Fruit fly (Drosophila melanogaster) whole organism, embryonic: Measurements from ENCODE around the gene Alg2.

Experiments
- CG10431 ChIP-seq: fragments of 200-800 bp; sonication (Bioruptor generic); optimal IDR thresholded peaks from 3 replicates; lab custom pipeline; 2018; ENCODE audit warnings: missing biosample characterization, mild to moderate bottlenecking, missing genetic modification characterization
- CG14667 ChIP-seq: fragments of 200-800 bp; sonication (Bioruptor generic); IDR thresholded peaks from 2 replicates; pipeline ENCODE4 v1.3.6; 2022; ENCODE audit warnings: missing biosample characterization, missing genetic modification characterization
- CG1529 ChIP-seq: fragments of 200-800 bp; sonication (Bioruptor generic); optimal IDR thresholded peaks from 3 replicates; lab custom pipeline; 2018; ENCODE audit warnings: missing biosample characterization, missing genetic modification characterization
- CG16863 ChIP-seq: fragments of 200-800 bp; sonication (Bioruptor generic); optimal IDR thresholded peaks from 3 replicates; lab custom pipeline; 2016; ENCODE audit warnings: missing biosample characterization, missing genetic modification characterization
- CG1792 ChIP-seq: fragments of 200-800 bp; sonication (Bioruptor generic); optimal IDR thresholded peaks from 2 replicates; lab custom pipeline; 2016; ENCODE audit warnings: missing biosample characterization, missing genetic modification characterization
- CG18262 ChIP-seq: fragments of 200-800 bp; optimal IDR thresholded peaks from 3 replicates; lab custom pipeline; 2019; ENCODE audit warnings: missing biosample characterization, mild to moderate bottlenecking, missing genetic modification characterization, moderate library complexity
- CG2120 ChIP-seq: fragments of 200-800 bp; sonication (Bioruptor generic); optimal IDR thresholded peaks from 3 replicates; lab custom pipeline; 2016; ENCODE audit warnings: missing biosample characterization, missing genetic modification characterization
- CG2678 ChIP-seq: fragments of 200-800 bp; sonication (Bioruptor generic); optimal IDR thresholded peaks from 3 replicates; lab custom pipeline; 2019; ENCODE audit warnings: missing biosample characterization, mild to moderate bottlenecking, missing genetic modification characterization, moderate library complexity
- CG2889 ChIP-seq: fragments of 200-800 bp; sonication (Bioruptor generic); IDR thresholded peaks from 3 replicates; pipeline ENCODE4 v1.3.6; 2022; ENCODE audit warnings: missing biosample characterization, missing genetic modification characterization
- CG32532 ChIP-seq: fragments of 200-800 bp; sonication (Bioruptor generic); IDR thresholded peaks from 2 replicates; pipeline ENCODE4 v1.3.6; 2022; ENCODE audit warnings: missing biosample characterization, missing genetic modification characterization
- CG5953 ChIP-seq: fragments of 200-800 bp; sonication (Bioruptor generic); IDR thresholded peaks from 2 replicates; pipeline ENCODE4 v1.3.6; 2022; ENCODE audit warnings: missing biosample characterization, missing genetic modification characterization
- CG6254 ChIP-seq: fragments of 200-800 bp; sonication (Bioruptor generic); optimal IDR thresholded peaks from 3 replicates; lab custom pipeline; 2017; ENCODE audit warnings: mild to moderate bottlenecking, missing biosample characterization, missing genetic modification reagents, missing genetic modification characterization
- CG8359 ChIP-seq: fragments of 200-800 bp; sonication (Bioruptor generic); optimal IDR thresholded peaks from 2 replicates; lab custom pipeline; 2017; ENCODE audit warnings: missing biosample characterization, mild to moderate bottlenecking, missing genetic modification characterization, borderline replicate concordance
- CG8924 ChIP-seq: fragments of 200-800 bp; optimal IDR thresholded peaks from 3 replicates; lab custom pipeline; 2019; ENCODE audit warnings: missing biosample characterization, mild to moderate bottlenecking, missing genetic modification characterization, moderate library complexity
- CG9215 ChIP-seq: fragments of 200-800 bp; sonication (Bioruptor generic); IDR thresholded peaks from 2 replicates; pipeline ENCODE4 v1.3.6; 2022; ENCODE audit warnings: missing biosample characterization, missing genetic modification characterization
- Dad ChIP-seq: fragments of 200-800 bp; sonication (Bioruptor generic); optimal IDR thresholded peaks from 3 replicates; lab custom pipeline; 2016; ENCODE audit warnings: missing biosample characterization, missing genetic modification characterization
- Doc3 ChIP-seq: fragments of 200-800 bp; sonication (Bioruptor generic); IDR thresholded peaks from 3 replicates; pipeline ENCODE4 v1.3.6; 2022; ENCODE audit warnings: missing biosample characterization, missing genetic modification characterization; ENCODE audit not compliant: partially characterized antibody
- E2f1 ChIP-seq: fragments of 200-800 bp; sonication (Bioruptor generic); IDR thresholded peaks from 2 replicates; pipeline ENCODE4 v1.3.6; 2022; ENCODE audit warnings: missing biosample characterization, missing genetic modification characterization
- Ets65A ChIP-seq: fragments of 200-800 bp; sonication (Bioruptor generic); peaks from one replicate; lab custom pipeline; 2016; ENCODE audit warnings: missing biosample characterization, missing genetic modification characterization
- HLHmδ ChIP-seq: fragments of 200-800 bp; sonication (Bioruptor generic); optimal IDR thresholded peaks from 2 replicates; lab custom pipeline; 2018; ENCODE audit warnings: missing biosample characterization, mild to moderate bottlenecking, missing genetic modification characterization, moderate library complexity
- Jarid2 ChIP-seq: fragments of 200-800 bp; sonication (Bioruptor generic); optimal IDR thresholded peaks from 3 replicates; lab custom pipeline; 2017; ENCODE audit warnings: mild to moderate bottlenecking, missing biosample characterization, missing genetic modification reagents, missing genetic modification characterization
- Max ChIP-seq: fragments of 200-800 bp; sonication (Bioruptor generic); optimal IDR thresholded peaks from 2 replicates; lab custom pipeline; 2016; ENCODE audit warnings: missing biosample characterization, mild to moderate bottlenecking, missing genetic modification characterization
- Neu2 ChIP-seq: fragments of 200-800 bp; sonication (Bioruptor generic); optimal IDR thresholded peaks from 3 replicates; lab custom pipeline; 2016; ENCODE audit warnings: missing biosample characterization, missing genetic modification characterization, borderline replicate concordance
- Ravus ChIP-seq: fragments of 200-800 bp; sonication (Bioruptor generic); IDR thresholded peaks from 2 replicates; pipeline ENCODE4 v1.3.6; 2022; ENCODE audit warnings: missing biosample characterization, missing genetic modification characterization
- Rfx ChIP-seq: fragments of 200-800 bp; sonication (Bioruptor generic); IDR thresholded peaks from 2 replicates; pipeline ENCODE4 v1.3.6; 2022; ENCODE audit warnings: missing biosample characterization, missing genetic modification characterization
- Stat92E ChIP-seq, 3 experiments: fragments of >200 bp in 2 of 3; fragments of 200-800 bp in 1 of 3; sonication (Bioruptor generic) in 1 of 3; optimal IDR thresholded peaks; 2 replicates each; lab custom pipeline; 2017 to 2019; ENCODE audit warnings: missing biosample characterization in 3 of 3, missing genetic modification characterization in 3 of 3, mild to moderate bottlenecking in 1 of 3, moderate library complexity in 1 of 3
- bigmax ChIP-seq: fragments of 200-800 bp; sonication (Bioruptor generic); optimal IDR thresholded peaks from 2 replicates; lab custom pipeline; 2018; ENCODE audit warnings: missing biosample characterization, mild to moderate bottlenecking, missing genetic modification characterization
- crc ChIP-seq: fragments of 200-800 bp; sonication (Bioruptor generic); optimal IDR thresholded peaks from 2 replicates; lab custom pipeline; 2016; ENCODE audit warnings: missing biosample characterization, missing genetic modification characterization
- ems ChIP-seq: fragments of 200-800 bp; sonication (Bioruptor generic); optimal IDR thresholded peaks from 3 replicates; lab custom pipeline; 2016; ENCODE audit warnings: missing biosample characterization, missing genetic modification characterization
- eve ChIP-seq, 2 experiments: fragments of >200 bp; optimal IDR thresholded peaks; 2 replicates each; lab custom pipeline; 2017; ENCODE audit warnings: missing biosample characterization in 2 of 2, missing genetic modification characterization in 2 of 2
- fru ChIP-seq: fragments of >200 bp; optimal IDR thresholded peaks from 2 replicates; lab custom pipeline; 2017
- fu2 ChIP-seq: fragments of 200-800 bp; sonication (Bioruptor generic); optimal IDR thresholded peaks from 2 replicates; lab custom pipeline; 2016; ENCODE audit warnings: missing biosample characterization, missing genetic modification characterization
- gce ChIP-seq: fragments of 200-800 bp; sonication (Bioruptor generic); IDR thresholded peaks from 3 replicates; pipeline ENCODE4 v1.3.6; 2022; ENCODE audit warnings: missing biosample characterization, missing genetic modification characterization
- grau ChIP-seq: fragments of 200-800 bp; optimal IDR thresholded peaks from 3 replicates; lab custom pipeline; 2019; ENCODE audit warnings: missing biosample characterization, mild to moderate bottlenecking, missing genetic modification characterization, moderate library complexity
- gsb ChIP-seq: fragments of 200-800 bp; sonication (Bioruptor generic); IDR thresholded peaks from 2 replicates; pipeline ENCODE4 v1.3.6; 2022; ENCODE audit warnings: missing biosample characterization, missing genetic modification characterization
- kay ChIP-seq: fragments of 200-800 bp; sonication (Bioruptor generic); optimal IDR thresholded peaks from 2 replicates; lab custom pipeline; 2016; ENCODE audit warnings: missing biosample characterization, missing genetic modification characterization
- maf-S ChIP-seq: fragments of 200-800 bp; sonication (Bioruptor generic); optimal IDR thresholded peaks from 2 replicates; lab custom pipeline; 2016; ENCODE audit warnings: missing biosample characterization, missing genetic modification characterization
- mirr ChIP-seq: fragments of 200-800 bp; sonication (Bioruptor generic); optimal IDR thresholded peaks from 3 replicates; lab custom pipeline; 2018; ENCODE audit warnings: missing biosample characterization, mild to moderate bottlenecking, missing genetic modification characterization
- nau ChIP-seq: fragments of 200-800 bp; sonication (Bioruptor generic); optimal IDR thresholded peaks from 3 replicates; lab custom pipeline; 2017; ENCODE audit warnings: missing biosample characterization, mild to moderate bottlenecking, missing genetic modification characterization, missing genetic modification reagents
- otp ChIP-seq: fragments of 200-800 bp; sonication (Bioruptor generic); IDR thresholded peaks from 3 replicates; pipeline ENCODE4, ENCODE4 v1.3.6; 2022; ENCODE audit warnings: missing biosample characterization, missing genetic modification characterization
- prd ChIP-seq, 3 experiments: fragments of >200 bp in 2 of 3; fragments of 200-800 bp in 1 of 3; sonication (Bioruptor generic) in 1 of 3; optimal IDR thresholded peaks in 2 of 3; IDR thresholded peaks in 1 of 3; 2 replicates in 2 of 3; 3 replicates in 1 of 3; pipeline versions ENCODE4 v1.3.6 to Lab custom; 2017 to 2022; ENCODE audit warnings: missing biosample characterization in 1 of 3, missing genetic modification characterization in 1 of 3
- psq ChIP-seq: fragments of 200-800 bp; sonication (Bioruptor generic); optimal IDR thresholded peaks from 2 replicates; lab custom pipeline; 2017; ENCODE audit warnings: missing biosample characterization, missing genetic modification characterization
- salm ChIP-seq: fragments of 200-800 bp; sonication (Bioruptor generic); optimal IDR thresholded peaks from 2 replicates; lab custom pipeline; 2018; ENCODE audit warnings: missing biosample characterization, mild to moderate bottlenecking, missing genetic modification characterization
- schlank ChIP-seq: fragments of 200-800 bp; sonication (Bioruptor generic); optimal IDR thresholded peaks from 2 replicates; lab custom pipeline; 2018; ENCODE audit warnings: missing biosample characterization, mild to moderate bottlenecking, missing genetic modification characterization
- slbo ChIP-seq: fragments of 200-800 bp; sonication (Bioruptor generic); IDR thresholded peaks from 2 replicates; pipeline ENCODE4 v1.3.6; 2022; ENCODE audit warnings: missing biosample characterization, missing genetic modification characterization
- sqz ChIP-seq: fragments of 200-800 bp; sonication (Bioruptor generic); optimal IDR thresholded peaks from 3 replicates; lab custom pipeline; 2018; ENCODE audit warnings: missing biosample characterization, mild to moderate bottlenecking, missing genetic modification characterization
- stc ChIP-seq: fragments of 200-800 bp; sonication (Bioruptor generic); IDR thresholded peaks from 2 replicates; pipeline ENCODE4 v1.3.6; 2022; ENCODE audit warnings: missing biosample characterization, missing genetic modification characterization
- tna ChIP-seq: fragments of 200-800 bp; sonication (Bioruptor generic); IDR thresholded peaks from 2 replicates; pipeline ENCODE4 v1.3.6; 2022; ENCODE audit warnings: missing biosample characterization, missing genetic modification characterization; ENCODE audit not compliant: partially characterized antibody
- toy ChIP-seq: fragments of 200-800 bp; sonication (Bioruptor generic); IDR thresholded peaks from 2 replicates; pipeline ENCODE4 v1.3.6; 2022; ENCODE audit warnings: missing biosample characterization, missing genetic modification characterization
- trh ChIP-seq: fragments of 200-800 bp; sonication (Bioruptor generic); optimal IDR thresholded peaks from 2 replicates; lab custom pipeline; 2016; ENCODE audit warnings: missing biosample characterization, missing genetic modification characterization

Gene Alg2

dm6 chr3L:3105531-3105930 is 38.1 kb upstream of the Alg2 start:
- TF ChIP-seq trh (GFP tag; lab: Kevin White, UChicago) (no peak), CG2889 (no peak), CG10431 (GFP tag; lab: Kevin White, UChicago) (no peak), ems (GFP tag; lab: Kevin White, UChicago) (no peak), Ets65A (GFP tag; lab: Kevin White, UChicago) (peak; percentile 51)
- TF ChIP-seq, all 482 proteins: peak for 1

DNA sequence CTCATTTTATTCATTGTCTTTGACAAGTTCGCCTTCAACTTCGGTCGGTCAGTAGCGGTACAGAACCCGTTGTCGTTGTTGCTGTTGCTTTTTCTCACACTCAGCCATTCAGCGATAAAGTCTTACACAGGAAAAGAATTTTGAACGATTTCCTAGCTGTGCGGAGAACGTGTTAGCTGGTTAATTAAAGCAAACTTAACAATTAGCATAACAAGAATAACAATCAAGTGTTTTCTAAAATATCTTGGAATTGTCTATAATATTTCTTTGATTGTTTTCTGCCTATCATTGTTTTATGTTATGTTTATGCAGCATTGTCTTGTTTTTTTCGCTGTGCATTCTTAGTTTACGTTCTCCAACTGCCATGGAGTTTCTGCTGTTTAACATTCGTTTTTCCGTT is 37.5 kb upstream of the Alg2 start:
- TF ChIP-seq CG2678 (peak; percentile 16), CG9215 (GFP tag; lab: Robert Waterston, UW) (peak; percentile 28; the same call in 1 of the 2 replicates), toy (GFP tag; lab: Robert Waterston, UW) (no peak), Neu2 (GFP tag; lab: Kevin White, UChicago) (no peak), maf-S (no peak), otp (GFP tag; lab: Robert Waterston, UW) (no peak), CG1792 (no peak), tna (GFP tag; lab: Robert Waterston, UW) (no peak), fru (no peak), CG18262 (tag; lab: Kevin White, UChicago) (no peak), mirr (GFP tag; lab: Kevin White, UChicago) (no peak), Rfx (GFP tag; lab: Robert Waterston, UW) (peak; percentile 13; the same call in 1 of the 2 replicates), CG5953 (no peak), E2f1 (no peak), gsb (GFP tag; lab: Robert Waterston, UW) (no peak), crc (GFP tag; lab: Kevin White, UChicago) (no peak), kay (GFP tag; lab: Kevin White, UChicago) (no peak), grau (tag; lab: Kevin White, UChicago) (peak; percentile 13), slbo (GFP tag; lab: Robert Waterston, UW) (peak; percentile 27), eve (GFP tag; optimal IDR thresholded peaks at IDR 0.05; lab: Kevin White, UChicago) (no peak), Jarid2 (GFP tag; lab: Kevin White, UChicago) (no peak), Max (no peak), CG1529 (no peak), fu2 (GFP tag; lab: Kevin White, UChicago) (no peak), HLHmδ (no peak), CG6254 (GFP tag; lab: Kevin White, UChicago) (no peak), sqz (GFP tag; lab: Kevin White, UChicago) (peak; percentile 36), Dad (no peak), CG32532 (GFP tag; lab: Robert Waterston, UW) (0 out of 2 replicates have a peak, but pooled peaks have one; percentile 33), Ravus (GFP tag; lab: Robert Waterston, UW) (no peak), nau (GFP tag; lab: Kevin White, UChicago) (no peak), Stat92E (GFP tag; optimal IDR thresholded peaks at IDR 0.05; lab: Kevin White, UChicago) (no peak), Doc3 (GFP tag; lab: Robert Waterston, UW) (no peak), gce (GFP tag; lab: Robert Waterston, UW) (no peak), CG8359 (GFP tag; lab: Kevin White, UChicago) (no peak), prd (optimal IDR thresholded peaks at IDR 0.05; lab: Kevin White, UChicago) (no peak), prd (GFP tag; IDR thresholded peaks at IDR 0.05; lab: Robert Waterston, UW) (no peak), psq (GFP tag; lab: Kevin White, UChicago) (no peak), stc (no peak), CG16863 (GFP tag; lab: Kevin White, UChicago) (no peak), schlank (tag; lab: Kevin White, UChicago) (no peak), CG2120 (GFP tag; lab: Kevin White, UChicago) (peak; percentile 8), salm (no peak), bigmax (GFP tag; lab: Kevin White, UChicago) (no peak), CG8924 (tag; lab: Kevin White, UChicago) (no peak), CG14667 (GFP tag; lab: Robert Waterston, UW) (0 out of 2 replicates have a peak, but pooled peaks have one; percentile 4)
